Worm (Caenorhabditis elegans) whole organism, mixed stage, embryonic: Measurements from ENCODE around the gene F43D2.6.

Experiments used
- elt-3 ChIP-seq: fragments of 150-350 bp; optimal IDR thresholded peaks from 2 replicates; lab custom pipeline; 2014; ENCODE audit warnings: missing biosample characterization, missing genetic modification characterization
- snpc-4 ChIP-seq: fragments of 150-350 bp; optimal IDR thresholded peaks from 2 replicates; lab custom pipeline; 2014; ENCODE audit warnings: missing biosample characterization, missing genetic modification characterization

DNA sequence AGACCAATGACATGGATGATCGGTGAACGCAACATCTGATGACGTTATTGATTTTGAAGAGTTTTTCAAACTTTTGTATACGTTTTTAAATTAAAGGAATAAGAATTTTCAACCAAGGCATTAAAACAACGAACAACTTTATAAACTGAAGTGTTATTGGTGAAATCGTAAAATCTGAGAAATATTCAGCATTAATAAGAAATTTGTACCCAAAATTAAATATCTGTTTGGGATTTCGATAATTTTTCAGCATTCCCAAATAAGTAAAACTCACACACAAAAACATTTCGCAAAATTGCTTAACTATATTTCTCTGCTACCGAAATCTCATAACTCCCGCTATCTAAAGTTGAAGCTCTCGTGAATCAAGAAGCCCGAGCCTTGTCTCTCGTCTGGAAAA, 24.6 kb upstream of the F43D2.6 start:
- TF ChIP-seq elt-3 (tag; lab: Kevin White, UChicago) (no peak), snpc-4 (no peak)
